Worm (Caenorhabditis elegans): ENCODE results near the gene F11E6.6.

F11E6.6 gene

DNA sequence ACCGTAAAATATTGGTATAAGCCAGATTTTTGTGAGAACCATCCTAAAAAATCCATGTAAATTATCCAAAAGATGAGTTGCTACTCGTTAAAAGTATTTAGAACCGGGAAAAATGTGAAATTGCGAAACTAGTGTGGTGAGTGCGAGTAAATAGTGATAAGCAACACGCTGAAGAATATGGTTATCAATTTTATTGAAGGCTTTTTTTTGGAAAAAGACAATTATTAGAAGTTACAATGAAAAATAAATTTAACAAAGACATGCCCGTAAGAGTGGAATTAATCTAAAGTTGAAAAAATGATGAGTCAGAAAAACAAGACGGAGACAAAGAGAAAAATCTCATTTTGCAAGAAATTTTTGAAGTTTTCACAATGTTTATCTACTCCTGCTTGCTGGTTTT is at the start of gene F11E6.6:
F11E6.6 (minus strand) TSS at position 101 of the 400 bp plus-strand sequence.
- TF ChIP-seq nhr-23 (tag; optimal IDR thresholded peaks at IDR 0.05), result no peak
- peak; percentile 38 for TF ChIP-seq elt-2 (tag; optimal IDR thresholded peaks at IDR 0.05)
- no peak for TF ChIP-seq ceh-28 (tag; optimal IDR thresholded peaks at IDR 0.05)
- no peak for TF ChIP-seq nhr-12 (tag; optimal IDR thresholded peaks at IDR 0.05)
- peak; percentile 27 for TF ChIP-seq pha-4 (tag; optimal IDR thresholded peaks at IDR 0.05)
- TF ChIP-seq ama-1 (optimal IDR thresholded peaks at IDR 0.05), result no peak
- TF ChIP-seq elt-3 (tag; optimal IDR thresholded peaks at IDR 0.05), result no peak
- TF ChIP-seq elt-1 (tag; optimal IDR thresholded peaks at IDR 0.05), result no peak
- TF ChIP-seq tbx-2 (tag; optimal IDR thresholded peaks at IDR 0.05), result no peak
- no peak for TF ChIP-seq ZK546.5 (tag; optimal IDR thresholded peaks at IDR 0.05)
- TF ChIP-seq ztf-4 (tag; optimal IDR thresholded peaks at IDR 0.05), result no peak
- TF ChIP-seq eor-1 (tag; optimal IDR thresholded peaks at IDR 0.05), result no peak
- TF ChIP-seq snpc-4 (tag; optimal IDR thresholded peaks at IDR 0.05), result no peak
- TF ChIP-seq fos-1 (tag; optimal IDR thresholded peaks at IDR 0.05), result no peak
- TF ChIP-seq pqm-1 (tag; optimal IDR thresholded peaks at IDR 0.05), result peak; percentile 21

DNA sequence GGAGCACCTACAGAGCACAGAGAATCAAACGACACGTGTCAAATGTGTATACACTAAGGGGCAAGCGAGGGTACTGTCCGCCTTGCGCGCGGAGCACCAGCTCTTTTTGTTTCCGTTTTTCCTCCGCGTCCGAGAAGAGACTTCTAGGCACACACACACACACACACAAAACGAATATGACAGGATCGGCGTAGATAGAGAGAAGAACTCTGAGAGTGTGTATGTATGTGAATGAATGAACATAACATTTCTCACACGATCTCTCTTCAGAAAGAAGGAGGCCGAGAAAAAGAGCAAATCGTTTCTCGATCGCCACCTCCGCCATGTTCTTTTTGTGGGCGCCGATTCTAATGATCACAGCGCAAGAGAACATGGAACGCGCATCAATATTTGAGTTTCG is 24.9 kb upstream of the F11E6.6 start, which contains the start of gene nas-6:
nas-6 (minus strand) TSS at position 101 of the 400 bp plus-strand sequence.
- TF ChIP-seq R02D3.7 (tag; optimal IDR thresholded peaks at IDR 0.05) (no peak), egl-27 (tag; optimal IDR thresholded peaks at IDR 0.05) (no peak), nhr-11 (tag; optimal IDR thresholded peaks at IDR 0.05) (no peak), lin-39 (tag; optimal IDR thresholded peaks at IDR 0.05) (no peak), aly-2 (tag; optimal IDR thresholded peaks at IDR 0.05) (no peak), fkh-10 (GFP tag; optimal IDR thresholded peaks at IDR 0.05) (no peak), nhr-76 (tag; optimal IDR thresholded peaks at IDR 0.05) (no peak), lin-15B (tag; optimal IDR thresholded peaks at IDR 0.05) (no peak), elt-2 (tag; optimal IDR thresholded peaks at IDR 0.05) (no peak), ceh-9 (tag; optimal IDR thresholded peaks at IDR 0.05) (no peak), nhr-237 (tag; optimal IDR thresholded peaks at IDR 0.05) (no peak), pha-4 (tag; optimal IDR thresholded peaks at IDR 0.05) (no peak), nhr-77 (tag; optimal IDR thresholded peaks at IDR 0.05) (no peak), zag-1 (tag; optimal IDR thresholded peaks at IDR 0.05) (no peak), ZK546.5 (tag; optimal IDR thresholded peaks at IDR 0.05) (no peak), eor-1 (tag; optimal IDR thresholded peaks at IDR 0.05) (no peak), nhr-28 (tag; optimal IDR thresholded peaks at IDR 0.05) (no peak), mml-1 (tag; optimal IDR thresholded peaks at IDR 0.05) (no peak), jun-1 (tag; optimal IDR thresholded peaks at IDR 0.05) (no peak), ceh-16 (tag; optimal IDR thresholded peaks at IDR 0.05) (no peak)

DNA sequence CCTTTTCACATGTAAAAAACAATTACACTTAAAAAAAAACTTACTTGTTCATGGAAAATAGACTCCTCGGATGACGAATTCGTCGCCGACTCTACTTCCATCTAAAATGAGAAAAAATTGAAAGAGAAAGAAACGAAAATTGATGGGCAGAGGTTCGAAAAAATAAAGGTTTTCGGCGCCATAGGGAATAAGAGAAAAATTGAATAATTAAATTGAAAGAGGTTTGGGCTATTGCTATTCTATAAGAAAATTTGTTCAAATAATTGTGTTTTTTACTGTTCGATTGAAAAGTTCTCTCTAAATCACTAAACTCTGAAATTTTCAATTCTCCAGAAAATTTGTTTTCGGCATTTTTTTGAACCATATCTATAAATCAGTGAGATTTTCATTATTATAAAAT is 17.4 kb upstream of the F11E6.6 start, which contains the start of gene rabr-2:
rabr-2 (minus strand) TSS at position 101 of the 400 bp plus-strand sequence.
- TF ChIP-seq daf-12 (tag; optimal IDR thresholded peaks at IDR 0.05) (no peak), pha-4 (tag; optimal IDR thresholded peaks at IDR 0.05) (no peak), unc-39 (tag; optimal IDR thresholded peaks at IDR 0.05) (no peak), egl-5 (tag; optimal IDR thresholded peaks at IDR 0.05) (no peak), lsy-12 (tag; optimal IDR thresholded peaks at IDR 0.05) (no peak), skn-1 (tag; optimal IDR thresholded peaks at IDR 0.05) (no peak), snpc-4 (tag; optimal IDR thresholded peaks at IDR 0.05) (no peak), fkh-10 (GFP tag; optimal IDR thresholded peaks at IDR 0.05) (no peak), ZK546.5 (tag; optimal IDR thresholded peaks at IDR 0.05) (no peak), tbx-2 (tag; optimal IDR thresholded peaks at IDR 0.05) (no peak), R02D3.7 (tag; optimal IDR thresholded peaks at IDR 0.05) (no peak), ztf-11 (tag; optimal IDR thresholded peaks at IDR 0.05) (no peak), elt-3 (tag; optimal IDR thresholded peaks at IDR 0.05) (no peak), lin-15B (tag; optimal IDR thresholded peaks at IDR 0.05) (no peak), elt-1 (tag; optimal IDR thresholded peaks at IDR 0.05) (no peak), nhr-76 (tag; optimal IDR thresholded peaks at IDR 0.05) (no peak), hmg-11 (tag; optimal IDR thresholded peaks at IDR 0.05) (no peak), nhr-237 (tag; optimal IDR thresholded peaks at IDR 0.05) (no peak), elt-2 (tag; optimal IDR thresholded peaks at IDR 0.05) (no peak), mdl-1 (tag; optimal IDR thresholded peaks at IDR 0.05) (no peak)

DNA sequence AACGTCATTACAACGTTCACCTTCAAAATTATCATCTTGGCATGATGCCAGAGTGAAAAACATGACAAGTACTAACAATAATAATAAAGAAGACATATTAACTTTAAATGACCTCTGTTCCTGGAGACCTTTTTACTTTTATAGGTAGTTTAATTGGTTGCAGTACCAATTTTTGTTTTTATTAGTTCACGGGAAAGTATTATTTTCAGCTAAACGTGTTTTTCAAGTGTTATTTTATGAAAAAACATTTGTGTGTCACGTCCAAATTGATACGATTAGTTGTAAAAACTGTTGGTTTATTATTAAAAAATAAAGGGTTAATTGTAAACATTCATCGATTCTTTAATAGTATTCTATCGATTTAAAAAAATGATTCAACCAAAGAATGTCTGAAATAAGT is 10.0 kb upstream of the F11E6.6 start, which contains the start of gene grl-24:
grl-24 (minus strand) TSS at position 101 of the 400 bp plus-strand sequence.
- TF ChIP-seq elt-3 (tag; optimal IDR thresholded peaks at IDR 0.05) (no peak), pha-4 (tag; optimal IDR thresholded peaks at IDR 0.05) (no peak), lsy-12 (tag; optimal IDR thresholded peaks at IDR 0.05) (no peak), zag-1 (tag; optimal IDR thresholded peaks at IDR 0.05) (no peak), fkh-10 (GFP tag; optimal IDR thresholded peaks at IDR 0.05) (no peak), daf-12 (tag; optimal IDR thresholded peaks at IDR 0.05) (no peak), unc-39 (tag; optimal IDR thresholded peaks at IDR 0.05) (no peak), ZK546.5 (tag; optimal IDR thresholded peaks at IDR 0.05) (no peak)
